Fruit fly (Drosophila melanogaster) whole organism, embryonic: Measurements from ENCODE around the gene Rack1.

ENCODE experiments used
- B-H2 ChIP-seq: fragments of 200-800 bp; sonication (Bioruptor generic); optimal IDR thresholded peaks from 2 replicates; lab custom pipeline; 2018; ENCODE audit warnings: missing biosample characterization, mild to moderate bottlenecking, missing genetic modification characterization
- CG12071 ChIP-seq: fragments of 200-800 bp; sonication (Bioruptor generic); optimal IDR thresholded peaks from 3 replicates; lab custom pipeline; 2018; ENCODE audit warnings: missing biosample characterization, mild to moderate bottlenecking, missing genetic modification characterization
- CG12219 ChIP-seq: fragments of 200-800 bp; sonication (Bioruptor generic); optimal IDR thresholded peaks from 3 replicates; lab custom pipeline; 2018; ENCODE audit warnings: missing biosample characterization, mild to moderate bottlenecking, missing genetic modification characterization
- CG12942 ChIP-seq: fragments of 200-800 bp; sonication (Bioruptor generic); optimal IDR thresholded peaks from 3 replicates; lab custom pipeline; 2016; ENCODE audit warnings: missing biosample characterization, missing genetic modification characterization
- CG13123 ChIP-seq: fragments of 200-800 bp; sonication (Bioruptor generic); optimal IDR thresholded peaks from 2 replicates; lab custom pipeline; 2016; ENCODE audit warnings: missing biosample characterization, missing genetic modification characterization
- CG13624 ChIP-seq: fragments of 200-800 bp; sonication (Bioruptor generic); optimal IDR thresholded peaks from 2 replicates; lab custom pipeline; 2016; ENCODE audit warnings: missing biosample characterization, missing genetic modification characterization
- CG15073 ChIP-seq: fragments of 200-800 bp; sonication (Bioruptor generic); optimal IDR thresholded peaks from 2 replicates; lab custom pipeline; 2016; ENCODE audit warnings: missing biosample characterization, missing genetic modification characterization
- CG1529 ChIP-seq: fragments of 200-800 bp; sonication (Bioruptor generic); optimal IDR thresholded peaks from 3 replicates; lab custom pipeline; 2018; ENCODE audit warnings: missing biosample characterization, missing genetic modification characterization
- CG1647 ChIP-seq: fragments of 200-800 bp; sonication (Bioruptor generic); optimal IDR thresholded peaks from 3 replicates; lab custom pipeline; 2016; ENCODE audit warnings: missing biosample characterization, missing genetic modification characterization
- CG18599 ChIP-seq: fragments of 200-800 bp; sonication (Bioruptor generic); optimal IDR thresholded peaks from 3 replicates; lab custom pipeline; 2017; ENCODE audit warnings: missing biosample characterization, missing genetic modification characterization, mild to moderate bottlenecking, moderate library complexity, missing genetic modification reagents
- CG32772 ChIP-seq: fragments of 200-800 bp; sonication (Bioruptor generic); IDR thresholded peaks from 2 replicates; pipeline ENCODE4 v1.3.6; 2022; ENCODE audit warnings: missing biosample characterization, missing genetic modification characterization
- CG34422 ChIP-seq: fragments of 200-800 bp; sonication (Bioruptor generic); IDR thresholded peaks from 3 replicates; pipeline ENCODE4 v1.3.6; 2022; ENCODE audit warnings: missing biosample characterization, missing genetic modification characterization
- CG3838 ChIP-seq: fragments of 200-800 bp; sonication (Bioruptor generic); optimal IDR thresholded peaks from 3 replicates; lab custom pipeline; 2016; ENCODE audit warnings: missing biosample characterization, missing genetic modification characterization
- CG43689 ChIP-seq: fragments of 200-800 bp; sonication (Bioruptor generic); IDR thresholded peaks from 2 replicates; pipeline ENCODE4 v1.3.6; 2022; ENCODE audit warnings: missing biosample characterization, missing genetic modification characterization
- CG6683 ChIP-seq: fragments of 200-800 bp; sonication (Bioruptor generic); optimal IDR thresholded peaks from 2 replicates; lab custom pipeline; 2017; ENCODE audit warnings: missing biosample characterization, mild to moderate bottlenecking, missing genetic modification characterization, missing genetic modification reagents
- CG6854 ChIP-seq: fragments of 200-800 bp; sonication (Bioruptor generic); optimal IDR thresholded peaks from 3 replicates; lab custom pipeline; 2017; ENCODE audit warnings: missing biosample characterization, mild to moderate bottlenecking, missing genetic modification characterization
- CG8281 ChIP-seq: fragments of 200-800 bp; sonication (Bioruptor generic); optimal IDR thresholded peaks from 2 replicates; lab custom pipeline; 2018; ENCODE audit warnings: missing biosample characterization, mild to moderate bottlenecking, missing genetic modification characterization, moderate library complexity
- CG8478 ChIP-seq: fragments of >200 bp; optimal IDR thresholded peaks from 2 replicates; lab custom pipeline; 2018
- CoRest ChIP-seq: fragments of 200-800 bp; sonication (Bioruptor generic); optimal IDR thresholded peaks from 3 replicates; lab custom pipeline; 2018; ENCODE audit warnings: missing biosample characterization, mild to moderate bottlenecking, missing genetic modification characterization, moderate library complexity
- Deaf1 ChIP-seq: fragments of 200-800 bp; optimal IDR thresholded peaks from 3 replicates; lab custom pipeline; 2019; ENCODE audit warnings: missing biosample characterization, mild to moderate bottlenecking, missing genetic modification characterization, moderate library complexity
- Dref ChIP-seq: fragments of 200-800 bp; sonication (Bioruptor generic); IDR thresholded peaks from 2 replicates; pipeline ENCODE4 v1.3.6; 2022; ENCODE audit warnings: missing biosample characterization, missing genetic modification characterization
- ERR ChIP-seq: fragments of 200-800 bp; sonication (Bioruptor generic); optimal IDR thresholded peaks from 2 replicates; lab custom pipeline; 2016; ENCODE audit warnings: missing biosample characterization, missing genetic modification characterization
- GATAe ChIP-seq: fragments of 200-800 bp; sonication (Bioruptor generic); conservative IDR thresholded peaks from 2 replicates; pipeline ENCODE4 v1.3.6; 2022; ENCODE audit warnings: missing biosample characterization, missing genetic modification characterization
- Hmr ChIP-seq: fragments of 200-800 bp; sonication (Bioruptor generic); optimal IDR thresholded peaks from 3 replicates; lab custom pipeline; 2017; ENCODE audit warnings: mild to moderate bottlenecking, missing biosample characterization, missing genetic modification reagents, missing genetic modification characterization
- Hmx ChIP-seq: fragments of 200-800 bp; sonication (Bioruptor generic); optimal IDR thresholded peaks from 2 replicates; lab custom pipeline; 2016; ENCODE audit warnings: missing biosample characterization, missing genetic modification characterization
- Meics ChIP-seq: fragments of 200-800 bp; sonication (Bioruptor generic); optimal IDR thresholded peaks from 2 replicates; lab custom pipeline; 2017; ENCODE audit warnings: missing biosample characterization, mild to moderate bottlenecking, missing genetic modification characterization
- Ptx1 ChIP-seq: fragments of 200-800 bp; sonication (Bioruptor generic); IDR thresholded peaks from 2 replicates; pipeline ENCODE4 v1.3.6; 2022; ENCODE audit warnings: missing biosample characterization, missing genetic modification characterization
- Rfx ChIP-seq: fragments of 200-800 bp; sonication (Bioruptor generic); IDR thresholded peaks from 2 replicates; pipeline ENCODE4 v1.3.6; 2022; ENCODE audit warnings: missing biosample characterization, missing genetic modification characterization
- Sox102F ChIP-seq: fragments of 200-800 bp; sonication (Bioruptor generic); optimal IDR thresholded peaks from 2 replicates; lab custom pipeline; 2018; ENCODE audit warnings: missing biosample characterization, mild to moderate bottlenecking, missing genetic modification characterization, moderate library complexity
- Ssrp ChIP-seq: fragments of 200-800 bp; sonication (Bioruptor generic); optimal IDR thresholded peaks from 2 replicates; lab custom pipeline; 2018; ENCODE audit warnings: missing biosample characterization, mild to moderate bottlenecking, missing genetic modification characterization, moderate library complexity
- bigmax ChIP-seq: fragments of 200-800 bp; sonication (Bioruptor generic); optimal IDR thresholded peaks from 2 replicates; lab custom pipeline; 2018; ENCODE audit warnings: missing biosample characterization, mild to moderate bottlenecking, missing genetic modification characterization
- bsh ChIP-seq, 2 experiments: fragments of 200-800 bp; sonication (Bioruptor generic); optimal IDR thresholded peaks; 2 replicates each; lab custom pipeline; 2017 to 2018; ENCODE audit warnings: mild to moderate bottlenecking in 2 of 2, missing biosample characterization in 2 of 2, missing genetic modification characterization in 2 of 2, moderate library complexity in 1 of 2
- cas ChIP-seq: fragments of 200-800 bp; sonication (Bioruptor generic); IDR thresholded peaks from 2 replicates; pipeline ENCODE4 v1.3.6; 2022; ENCODE audit warnings: missing biosample characterization, missing genetic modification characterization
- chm ChIP-seq: fragments of 200-800 bp; sonication (Bioruptor generic); IDR thresholded peaks from 2 replicates; pipeline ENCODE4 v1.3.6; 2022; ENCODE audit warnings: missing biosample characterization, missing genetic modification characterization
- cwo ChIP-seq: fragments of 200-800 bp; sonication (Bioruptor generic); optimal IDR thresholded peaks from 3 replicates; lab custom pipeline; 2017; ENCODE audit warnings: missing biosample characterization, missing genetic modification characterization, mild to moderate bottlenecking, moderate library complexity, missing genetic modification reagents
- dati ChIP-seq: fragments of 200-800 bp; sonication (Bioruptor generic); IDR thresholded peaks from 2 replicates; pipeline ENCODE4 v1.3.6; 2022; ENCODE audit warnings: missing biosample characterization, missing genetic modification characterization
- dimm ChIP-seq: fragments of 200-800 bp; sonication (Bioruptor generic); IDR thresholded peaks from 2 replicates; pipeline ENCODE4 v1.3.6; 2022; ENCODE audit warnings: missing biosample characterization, missing genetic modification characterization
- esg ChIP-seq: fragments of 200-800 bp; sonication (Bioruptor generic); conservative IDR thresholded peaks from 2 replicates; pipeline ENCODE4 v1.3.6; 2022; ENCODE audit warnings: missing biosample characterization, missing genetic modification characterization
- fd96Cb ChIP-seq: fragments of 200-800 bp; sonication (Bioruptor generic); optimal IDR thresholded peaks from 2 replicates; lab custom pipeline; 2018; ENCODE audit warnings: missing biosample characterization, mild to moderate bottlenecking, missing genetic modification characterization, moderate library complexity
- ftz-f1 ChIP-seq: fragments of 200-800 bp; sonication (Bioruptor generic); optimal IDR thresholded peaks from 2 replicates; lab custom pipeline; 2016; ENCODE audit warnings: missing biosample characterization, missing genetic modification characterization
- ham ChIP-seq: fragments of 200-800 bp; sonication (Bioruptor generic); IDR thresholded peaks from 2 replicates; pipeline ENCODE4 v1.3.6; 2022; ENCODE audit warnings: missing biosample characterization, missing genetic modification characterization
- hb ChIP-seq: fragments of 200-800 bp; sonication (Bioruptor generic); IDR thresholded peaks from 3 replicates; pipeline ENCODE4 v1.3.6; 2022; ENCODE audit warnings: missing biosample characterization, missing genetic modification characterization; ENCODE audit not compliant: partially characterized antibody
- jumu ChIP-seq: fragments of 200-800 bp; sonication (Bioruptor generic); optimal IDR thresholded peaks from 3 replicates; lab custom pipeline; 2016; ENCODE audit warnings: missing biosample characterization, missing genetic modification characterization
- lab ChIP-seq: fragments of 200-800 bp; sonication (Bioruptor generic); optimal IDR thresholded peaks from 3 replicates; lab custom pipeline; 2017; ENCODE audit warnings: missing biosample characterization, missing genetic modification characterization, mild to moderate bottlenecking, moderate library complexity, missing genetic modification reagents
- nau ChIP-seq: fragments of 200-800 bp; sonication (Bioruptor generic); optimal IDR thresholded peaks from 3 replicates; lab custom pipeline; 2017; ENCODE audit warnings: missing biosample characterization, mild to moderate bottlenecking, missing genetic modification characterization, missing genetic modification reagents
- oc ChIP-seq: fragments of 200-800 bp; sonication (Bioruptor generic); optimal IDR thresholded peaks from 2 replicates; lab custom pipeline; 2018; ENCODE audit warnings: missing biosample characterization, mild to moderate bottlenecking, missing genetic modification characterization, moderate library complexity
- pita ChIP-seq: fragments of 200-800 bp; sonication (Bioruptor generic); optimal IDR thresholded peaks from 2 replicates; lab custom pipeline; 2017; ENCODE audit warnings: missing biosample characterization, mild to moderate bottlenecking, missing genetic modification characterization
- row ChIP-seq: fragments of 200-800 bp; sonication (Bioruptor generic); IDR thresholded peaks from 3 replicates; pipeline ENCODE4 v1.3.6; 2022; ENCODE audit warnings: missing biosample characterization, missing genetic modification characterization
- sd ChIP-seq: fragments of 200-800 bp; sonication (Bioruptor generic); optimal IDR thresholded peaks from 3 replicates; lab custom pipeline; 2018; ENCODE audit warnings: missing biosample characterization, mild to moderate bottlenecking, missing genetic modification characterization, moderate library complexity
- trem ChIP-seq: fragments of 200-800 bp; optimal IDR thresholded peaks from 3 replicates; lab custom pipeline; 2019; ENCODE audit warnings: missing biosample characterization, mild to moderate bottlenecking, missing genetic modification characterization, moderate library complexity
- trh ChIP-seq: fragments of 200-800 bp; sonication (Bioruptor generic); optimal IDR thresholded peaks from 2 replicates; lab custom pipeline; 2016; ENCODE audit warnings: missing biosample characterization, missing genetic modification characterization
- ttk ChIP-seq: fragments of 200-800 bp; sonication (Bioruptor generic); IDR thresholded peaks from 2 replicates; pipeline ENCODE4 v2.1.2; 2022; ENCODE audit warnings: missing biosample characterization, missing genetic modification characterization

The Rack1 gene

DNA sequence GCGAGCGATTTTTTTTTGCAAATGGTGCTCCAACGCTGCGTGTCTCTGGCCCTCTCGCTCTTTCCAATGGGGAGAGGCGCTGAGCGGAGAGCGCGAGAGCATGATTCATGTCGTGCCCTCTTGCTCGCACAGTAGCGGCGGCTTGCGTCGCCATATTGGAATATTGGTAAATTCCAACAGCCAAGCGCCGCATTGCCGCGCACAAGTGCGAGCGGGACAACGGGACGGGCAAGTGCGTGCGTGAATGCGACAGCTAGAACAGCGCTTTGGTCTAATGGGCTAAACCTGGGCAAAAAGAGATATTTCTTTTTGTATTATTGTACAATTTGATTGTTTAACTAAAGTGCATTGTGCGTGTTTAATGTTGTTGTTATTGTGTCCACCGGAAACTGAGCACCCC lies 1.1 kb upstream of the Rack1 start (continued):
- TF ChIP-seq Ssrp (tag; lab: Kevin White, UChicago) (no peak), CG34422 (peak; percentile 90), Sox102F (GFP tag; lab: Kevin White, UChicago) (no peak), pita (GFP tag; lab: Kevin White, UChicago) (no peak), CG1529 (GFP tag; lab: Kevin White, UChicago) (no peak), row (GFP tag; lab: Robert Waterston, UW) (no peak), trem (tag; lab: Kevin White, UChicago) (no peak), Deaf1 (tag; lab: Kevin White, UChicago) (peak; percentile 55), hb (GFP tag; lab: Robert Waterston, UW) (no peak), CG32772 (GFP tag; lab: Robert Waterston, UW) (peak; percentile 86), chm (GFP tag; lab: Robert Waterston, UW) (peak; percentile 59; the same call in 1 of the 2 replicates), CG15073 (GFP tag; lab: Kevin White, UChicago) (no peak), CG6854 (GFP tag; lab: Kevin White, UChicago) (no peak), ftz-f1 (GFP tag; lab: Kevin White, UChicago) (peak; percentile 51), dati (no peak), ttk (0 out of 2 replicates have a peak, but pooled peaks have one; percentile 6), CG1647 (GFP tag; lab: Kevin White, UChicago) (no peak), Meics (GFP tag; lab: Kevin White, UChicago) (peak; percentile 11), Hmx (GFP tag; lab: Kevin White, UChicago) (no peak), CG12219 (GFP tag; lab: Kevin White, UChicago) (peak; percentile 31), CG12071 (GFP tag; lab: Kevin White, UChicago) (no peak), bsh (GFP tag; optimal IDR thresholded peaks at IDR 0.05; lab: Kevin White, UChicago) (peak in 1 of 2 experiments; percentile 11), sd (tag; lab: Kevin White, UChicago) (peak; percentile 100), bigmax (GFP tag; lab: Kevin White, UChicago) (peak; percentile 29), cas (GFP tag; lab: Robert Waterston, UW) (no peak), GATAe (GFP tag; lab: Robert Waterston, UW) (peak; percentile 38; the same call in 1 of the 2 replicates), Ptx1 (GFP tag; lab: Robert Waterston, UW) (no peak), B-H2 (GFP tag; lab: Kevin White, UChicago) (peak; percentile 64), CG18599 (peak; percentile 42), CG8478 (lab: Kevin White, UChicago) (peak; percentile 99), cwo (peak; percentile 19), CG13624 (GFP tag; lab: Kevin White, UChicago) (peak; percentile 38), CG43689 (GFP tag; lab: Robert Waterston, UW) (no peak), CG8281 (peak; percentile 50), esg (GFP tag; lab: Robert Waterston, UW) (no peak), trh (GFP tag; lab: Kevin White, UChicago) (no peak), nau (GFP tag; lab: Kevin White, UChicago) (no peak), dimm (GFP tag; lab: Robert Waterston, UW) (no peak), CoRest (tag; lab: Kevin White, UChicago) (peak; percentile 16), lab (GFP tag; lab: Kevin White, UChicago) (peak; percentile 58), Rfx (GFP tag; lab: Robert Waterston, UW) (peak; percentile 43; the same call in 1 of the 2 replicates), ham (GFP tag; lab: Robert Waterston, UW) (no peak), Hmr (GFP tag; lab: Kevin White, UChicago) (peak; percentile 39), Dref (GFP tag; lab: Robert Waterston, UW) (no peak), jumu (GFP tag; lab: Kevin White, UChicago) (peak; percentile 31), CG3838 (GFP tag; lab: Kevin White, UChicago) (no peak), CG13123 (GFP tag; lab: Kevin White, UChicago) (no peak), oc (tag; lab: Kevin White, UChicago) (peak; percentile 4), fd96Cb (no peak), CG6683 (GFP tag; lab: Kevin White, UChicago) (no peak), ERR (GFP tag; lab: Kevin White, UChicago) (no peak), CG12942 (GFP tag; lab: Kevin White, UChicago) (no peak)
